Fruit fly (Drosophila melanogaster): ENCODE data around the gene CG3719.
A peak's percentile ranks its signal among the peaks of the same experiment; 100 is the strongest.

- TF ChIP-seq eyg (GFP tag; optimal IDR thresholded peaks at IDR 0.05): no peak
- peak in 1 of 2 experiments; percentile 81 for TF ChIP-seq crp (GFP tag; optimal IDR thresholded peaks at IDR 0.05)
- TF ChIP-seq usp (GFP tag; optimal IDR thresholded peaks at IDR 0.05): no peak
- TF ChIP-seq tx (GFP tag; optimal IDR thresholded peaks at IDR 0.05): no peak
- TF ChIP-seq CG8478 (optimal IDR thresholded peaks at IDR 0.05): no peak
- no peak for TF ChIP-seq ara (GFP tag; IDR thresholded peaks at IDR 0.05)
- no peak for TF ChIP-seq CG10654 (GFP tag; optimal IDR thresholded peaks at IDR 0.05)
- no peak for TF ChIP-seq wek (GFP tag; optimal IDR thresholded peaks at IDR 0.05)
- peak; percentile 1 for TF ChIP-seq CG15479 (GFP tag; optimal IDR thresholded peaks at IDR 0.05)
- TF ChIP-seq CG4854 (GFP tag; optimal IDR thresholded peaks at IDR 0.05): no peak
- TF ChIP-seq CG7372 (GFP tag; IDR thresholded peaks at IDR 0.05): no peak
- peak; percentile 6 for TF ChIP-seq Nf-YC (tag; optimal IDR thresholded peaks at IDR 0.05)
Measured at dm6 chrX:1392875-1393274, 12.6 kb upstream of the CG3719 start, which contains the start of gene Rilpl.

All from whole organism, embryonic.